Worm (Caenorhabditis elegans): ENCODE measurements around the gene fbxb-39.

DNA sequence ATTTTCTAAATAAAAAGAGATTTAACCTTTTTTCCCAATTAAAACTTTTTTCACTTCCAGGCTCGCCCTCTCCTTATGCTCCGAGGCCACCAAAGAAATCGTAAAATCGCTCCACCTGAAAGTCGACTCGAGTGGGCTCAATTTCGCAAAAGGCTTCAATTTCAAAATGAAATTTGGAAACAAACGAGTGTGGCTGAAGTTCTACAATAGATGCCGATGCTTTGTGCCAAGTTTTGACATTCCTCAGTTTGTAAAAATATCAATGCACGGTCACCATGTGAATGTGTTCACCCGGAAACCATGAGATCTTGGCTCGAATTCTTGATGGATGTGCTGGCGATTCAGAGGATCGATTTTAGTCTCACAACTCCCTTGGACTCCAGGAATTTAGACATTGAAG is 13.7 kb downstream of the fbxb-39 start, which contains the start of gene M01D1.12:
- TF ChIP-seq flt-1 (GFP tag; IDR thresholded peaks at IDR 0.05) (no peak), ztf-29 (GFP tag; IDR thresholded peaks at IDR 0.05) (no peak), med-1 (GFP tag; optimal IDR thresholded peaks at IDR 0.05; ENCODE audit: insufficient read depth) (no peak), cog-1 (tag; optimal IDR thresholded peaks at IDR 0.05) (no peak), klf-2 (GFP tag; conservative IDR thresholded peaks at IDR 0.05) (no peak), ref-1 (GFP tag; conservative IDR thresholded peaks at IDR 0.05) (no peak), ztf-23 (GFP tag; IDR thresholded peaks at IDR 0.05) (no peak), tab-1 (GFP tag; IDR thresholded peaks at IDR 0.05) (no peak)

Data from whole organism, midembryonic.